Fruit fly (Drosophila melanogaster) whole organism, embryonic: ENCODE results near the gene Ctr1B.

Experiments
- Atf-2 ChIP-seq: fragments of 200-800 bp; sonication (Bioruptor generic); optimal IDR thresholded peaks from 2 replicates; lab custom pipeline; 2016; ENCODE audit warnings: missing biosample characterization, missing genetic modification characterization
- B-H2 ChIP-seq: fragments of 200-800 bp; sonication (Bioruptor generic); optimal IDR thresholded peaks from 2 replicates; lab custom pipeline; 2018; ENCODE audit warnings: missing biosample characterization, mild to moderate bottlenecking, missing genetic modification characterization
- CG10431 ChIP-seq: fragments of 200-800 bp; sonication (Bioruptor generic); optimal IDR thresholded peaks from 3 replicates; lab custom pipeline; 2018; ENCODE audit warnings: missing biosample characterization, mild to moderate bottlenecking, missing genetic modification characterization
- CG11398 ChIP-seq: fragments of 200-800 bp; sonication (Bioruptor generic); optimal IDR thresholded peaks from 2 replicates; lab custom pipeline; 2016; ENCODE audit warnings: missing biosample characterization, missing genetic modification characterization
- CG11695 ChIP-seq: fragments of 200-800 bp; sonication (Bioruptor generic); IDR thresholded peaks from 3 replicates; pipeline ENCODE4 v1.3.6; 2022; ENCODE audit warnings: missing biosample characterization, missing genetic modification characterization
- CG11696 ChIP-seq: fragments of 200-800 bp; sonication (Bioruptor generic); IDR thresholded peaks from 2 replicates; pipeline ENCODE4 v1.3.6; 2022; ENCODE audit warnings: missing biosample characterization, missing genetic modification characterization
- CG1233 ChIP-seq: fragments of 200-800 bp; sonication (Bioruptor generic); optimal IDR thresholded peaks from 4 replicates; lab custom pipeline; 2018; ENCODE audit warnings: missing biosample characterization, mild to moderate bottlenecking, missing genetic modification characterization
- CG14965 ChIP-seq: fragments of 200-800 bp; sonication (Bioruptor generic); optimal IDR thresholded peaks from 2 replicates; lab custom pipeline; 2016; ENCODE audit warnings: missing biosample characterization, missing genetic modification characterization, borderline replicate concordance
- CG16779 ChIP-seq: fragments of 200-800 bp; sonication (Bioruptor generic); IDR thresholded peaks from 2 replicates; pipeline ENCODE4 v1.3.6; 2022; ENCODE audit warnings: missing biosample characterization, missing genetic modification characterization
- CG18599 ChIP-seq: fragments of 200-800 bp; sonication (Bioruptor generic); optimal IDR thresholded peaks from 3 replicates; lab custom pipeline; 2017; ENCODE audit warnings: missing biosample characterization, missing genetic modification characterization, mild to moderate bottlenecking, moderate library complexity, missing genetic modification reagents
- CG2199 ChIP-seq: fragments of 200-800 bp; sonication (Bioruptor generic); IDR thresholded peaks from 3 replicates; pipeline ENCODE4 v1.3.6; 2022; ENCODE audit warnings: missing biosample characterization, missing genetic modification characterization
- D ChIP-seq, 2 experiments: fragments of 200-800 bp in 1 of 2; fragments of >200 bp in 1 of 2; sonication (Bioruptor generic) in 1 of 2; optimal IDR thresholded peaks; 2 replicates in 1 of 2; 3 replicates in 1 of 2; lab custom pipeline; 2017; ENCODE audit warnings: mild to moderate bottlenecking in 1 of 2, missing biosample characterization in 1 of 2, missing genetic modification characterization in 1 of 2, missing genetic modification reagents in 1 of 2
- E2f2 ChIP-seq: fragments of 200-800 bp; sonication (Bioruptor generic); IDR thresholded peaks from 2 replicates; pipeline ENCODE4 v1.3.6; 2022; ENCODE audit warnings: missing biosample characterization, missing genetic modification characterization
- Ets97D ChIP-seq: fragments of 200-800 bp; sonication (Bioruptor generic); optimal IDR thresholded peaks from 3 replicates; lab custom pipeline; 2016; ENCODE audit warnings: missing biosample characterization, missing genetic modification characterization
- Fer1 ChIP-seq: fragments of 200-800 bp; sonication (Bioruptor generic); optimal IDR thresholded peaks from 2 replicates; lab custom pipeline; 2017; ENCODE audit warnings: missing biosample characterization, mild to moderate bottlenecking, missing genetic modification characterization
- HLH3B ChIP-seq: fragments of 200-800 bp; sonication (Bioruptor generic); IDR thresholded peaks from 2 replicates; pipeline ENCODE4 v1.3.6; 2022; ENCODE audit warnings: missing biosample characterization, missing genetic modification characterization
- Hey ChIP-seq: fragments of 200-800 bp; sonication (Bioruptor generic); optimal IDR thresholded peaks from 3 replicates; lab custom pipeline; 2018; ENCODE audit warnings: missing biosample characterization, mild to moderate bottlenecking, missing genetic modification characterization
- Hmr ChIP-seq: fragments of 200-800 bp; sonication (Bioruptor generic); optimal IDR thresholded peaks from 3 replicates; lab custom pipeline; 2017; ENCODE audit warnings: mild to moderate bottlenecking, missing biosample characterization, missing genetic modification reagents, missing genetic modification characterization
- NC2β ChIP-seq: fragments of 200-800 bp; sonication (Bioruptor generic); optimal IDR thresholded peaks from 2 replicates; lab custom pipeline; 2016; ENCODE audit warnings: missing biosample characterization, missing genetic modification characterization
- Nf-YB ChIP-seq: fragments of 200-800 bp; sonication (Bioruptor generic); optimal IDR thresholded peaks from 3 replicates; lab custom pipeline; 2019; ENCODE audit warnings: missing biosample characterization, mild to moderate bottlenecking, missing genetic modification characterization, moderate library complexity
- Opbp ChIP-seq: fragments of 200-800 bp; sonication (Bioruptor generic); IDR thresholded peaks from 3 replicates; pipeline ENCODE4 v1.3.6; 2022; ENCODE audit warnings: missing biosample characterization, missing genetic modification characterization; ENCODE audit not compliant: partially characterized antibody
- Sox100B ChIP-seq: fragments of 200-800 bp; sonication (Bioruptor generic); optimal IDR thresholded peaks from 3 replicates; lab custom pipeline; 2018; ENCODE audit warnings: missing biosample characterization, mild to moderate bottlenecking, missing genetic modification characterization
- Sry-δ ChIP-seq: fragments of 200-800 bp; sonication (Bioruptor generic); optimal IDR thresholded peaks from 2 replicates; lab custom pipeline; 2016; ENCODE audit warnings: missing biosample characterization, missing genetic modification characterization
- Stat92E ChIP-seq, 3 experiments: fragments of >200 bp in 2 of 3; fragments of 200-800 bp in 1 of 3; sonication (Bioruptor generic) in 1 of 3; optimal IDR thresholded peaks; 2 replicates each; lab custom pipeline; 2017 to 2019; ENCODE audit warnings: missing biosample characterization in 3 of 3, missing genetic modification characterization in 3 of 3, mild to moderate bottlenecking in 1 of 3, moderate library complexity in 1 of 3
- Usf ChIP-seq: fragments of 200-800 bp; sonication (Bioruptor generic); optimal IDR thresholded peaks from 2 replicates; lab custom pipeline; 2017; ENCODE audit warnings: missing genotype, missing biosample characterization, missing genetic modification characterization
- YL-1 ChIP-seq: fragments of 200-800 bp; sonication (Bioruptor generic); optimal IDR thresholded peaks from 3 replicates; lab custom pipeline; 2017; ENCODE audit warnings: missing biosample characterization, mild to moderate bottlenecking, missing genetic modification characterization
- ac ChIP-seq: fragments of 200-800 bp; sonication (Bioruptor generic); optimal IDR thresholded peaks from 3 replicates; lab custom pipeline; 2017; ENCODE audit warnings: missing biosample characterization, mild to moderate bottlenecking, missing genetic modification characterization
- amos ChIP-seq: fragments of 200-800 bp; sonication (Bioruptor generic); IDR thresholded peaks from 2 replicates; pipeline ENCODE4 v1.3.6; 2022; ENCODE audit warnings: missing biosample characterization, missing genetic modification characterization; ENCODE audit not compliant: partially characterized antibody
- ato ChIP-seq: fragments of 200-800 bp; sonication (Bioruptor generic); IDR thresholded peaks from 2 replicates; pipeline ENCODE4 v1.3.6; 2022; ENCODE audit warnings: missing biosample characterization, missing genetic modification characterization; ENCODE audit not compliant: partially characterized antibody
- chinmo ChIP-seq: fragments of 200-800 bp; sonication (Bioruptor generic); IDR thresholded peaks from 4 replicates; pipeline ENCODE4 v1.3.6; 2022; ENCODE audit warnings: missing biosample characterization, missing genetic modification characterization; ENCODE audit not compliant: partially characterized antibody
- hth ChIP-seq: fragments of >200 bp; optimal IDR thresholded peaks from 2 replicates; lab custom pipeline; 2017; ENCODE audit warnings: inconsistent platforms
- maf-S ChIP-seq: fragments of 200-800 bp; sonication (Bioruptor generic); optimal IDR thresholded peaks from 2 replicates; lab custom pipeline; 2016; ENCODE audit warnings: missing biosample characterization, missing genetic modification characterization
- oc ChIP-seq: fragments of 200-800 bp; sonication (Bioruptor generic); optimal IDR thresholded peaks from 2 replicates; lab custom pipeline; 2018; ENCODE audit warnings: missing biosample characterization, mild to moderate bottlenecking, missing genetic modification characterization, moderate library complexity
- pan ChIP-seq, 4 experiments: fragments of >200 bp in 3 of 4; fragments of 200-800 bp in 1 of 4; sonication (Bioruptor generic) in 1 of 4; optimal IDR thresholded peaks in 3 of 4; IDR thresholded peaks in 1 of 4; 2 replicates each; pipeline versions ENCODE4 v1.3.6 to Lab custom; 2017 to 2022; ENCODE audit warnings: missing biosample characterization in 2 of 4, missing genetic modification characterization in 2 of 4, mixed read lengths in 1 of 4
- pros ChIP-seq: fragments of 200-800 bp; sonication (Bioruptor generic); optimal IDR thresholded peaks from 3 replicates; lab custom pipeline; 2019; ENCODE audit warnings: missing biosample characterization, mild to moderate bottlenecking, missing genetic modification characterization, moderate library complexity
- sens ChIP-seq: fragments of 200-800 bp; sonication (Bioruptor generic); peaks from one replicate; lab custom pipeline; 2016; ENCODE audit warnings: missing biosample characterization, missing genetic modification characterization
- slou ChIP-seq: fragments of 200-800 bp; sonication (Bioruptor generic); optimal IDR thresholded peaks from 3 replicates; lab custom pipeline; 2016; ENCODE audit warnings: missing biosample characterization, missing genetic modification characterization
- slp2 ChIP-seq: fragments of 200-800 bp; sonication (Bioruptor generic); optimal IDR thresholded peaks from 2 replicates; lab custom pipeline; 2016; ENCODE audit warnings: missing biosample characterization, missing genetic modification characterization
- so ChIP-seq: fragments of 200-800 bp; sonication (Bioruptor generic); IDR thresholded peaks from 3 replicates; pipeline ENCODE4 v1.3.6; 2022; ENCODE audit warnings: missing biosample characterization, missing genetic modification characterization
- stc ChIP-seq: fragments of 200-800 bp; sonication (Bioruptor generic); IDR thresholded peaks from 2 replicates; pipeline ENCODE4 v1.3.6; 2022; ENCODE audit warnings: missing biosample characterization, missing genetic modification characterization
- sug ChIP-seq: fragments of 200-800 bp; optimal IDR thresholded peaks from 2 replicates; lab custom pipeline; 2019; ENCODE audit warnings: missing biosample characterization, mild to moderate bottlenecking, missing genetic modification characterization, moderate library complexity
- tap ChIP-seq: fragments of 200-800 bp; optimal IDR thresholded peaks from 3 replicates; lab custom pipeline; 2019; ENCODE audit warnings: missing biosample characterization, mild to moderate bottlenecking, missing genetic modification characterization, moderate library complexity
- tll ChIP-seq, 2 experiments: fragments of 200-800 bp in 1 of 2; fragments of >200 bp in 1 of 2; sonication (Bioruptor generic) in 1 of 2; optimal IDR thresholded peaks; 2 replicates each; lab custom pipeline; 2017 to 2019; ENCODE audit warnings: missing biosample characterization in 2 of 2, missing genetic modification characterization in 2 of 2, mild to moderate bottlenecking in 1 of 2, moderate library complexity in 1 of 2
- twi ChIP-seq: fragments of 200-800 bp; optimal IDR thresholded peaks from 2 replicates; lab custom pipeline; 2019; ENCODE audit warnings: missing biosample characterization, mild to moderate bottlenecking, missing genetic modification characterization, moderate library complexity
- unc-4 ChIP-seq: fragments of 200-800 bp; sonication (Bioruptor generic); IDR thresholded peaks from 2 replicates; pipeline ENCODE4 v1.3.6; 2022; ENCODE audit warnings: missing biosample characterization, missing genetic modification characterization; ENCODE audit not compliant: partially characterized antibody
- wek ChIP-seq: fragments of 200-800 bp; sonication (Bioruptor generic); optimal IDR thresholded peaks from 3 replicates; lab custom pipeline; 2018; ENCODE audit warnings: missing biosample characterization, mild to moderate bottlenecking, missing genetic modification characterization, moderate library complexity
- zen2 ChIP-seq: fragments of 200-800 bp; sonication (Bioruptor generic); IDR thresholded peaks from 3 replicates; pipeline ENCODE4 v1.3.6; 2022; ENCODE audit warnings: missing biosample characterization, missing genetic modification characterization; ENCODE audit not compliant: partially characterized antibody

Gene Ctr1B

dm6 chr3R:8356626-8357290, 39.3 kb downstream of the Ctr1B start, which contains the start of gene stck (continued):
- TF ChIP-seq pros (GFP tag; lab: Kevin White, UChicago) (no peak), tll (GFP tag; optimal IDR thresholded peaks at IDR 0.05; lab: Kevin White, UChicago) (no peak), Atf-2 (no peak), Sry-δ (GFP tag; lab: Kevin White, UChicago) (peak; percentile 79), Ets97D (GFP tag; lab: Kevin White, UChicago) (peak; percentile 70), Hey (no peak), CG11398 (no peak), CG1233 (no peak), wek (peak; percentile 11), CG16779 (GFP tag; lab: Robert Waterston, UW) (no peak), sug (tag; lab: Kevin White, UChicago) (peak; percentile 76), HLH3B (GFP tag; lab: Robert Waterston, UW) (no peak), CG11695 (GFP tag; lab: Robert Waterston, UW) (no peak), zen2 (GFP tag; lab: Robert Waterston, UW) (no peak), slou (GFP tag; lab: Kevin White, UChicago) (no peak), hth (lab: Kevin White, UChicago) (no peak), CG14965 (no peak), D (optimal IDR thresholded peaks at IDR 0.05; lab: Kevin White, UChicago) (no peak), D (GFP tag; optimal IDR thresholded peaks at IDR 0.05; lab: Kevin White, UChicago) (no peak), Opbp (GFP tag; lab: Robert Waterston, UW) (peak; percentile 61), unc-4 (GFP tag; lab: Robert Waterston, UW) (peak; percentile 63; the same call in 1 of the 2 replicates), twi (tag; lab: Kevin White, UChicago) (no peak), amos (peak; percentile 71; the same call in 1 of the 2 replicates), Usf (no peak), CG11696 (GFP tag; lab: Robert Waterston, UW) (no peak), E2f2 (GFP tag; lab: Robert Waterston, UW) (peak; percentile 95), so (GFP tag; lab: Robert Waterston, UW) (no peak), slp2 (GFP tag; lab: Kevin White, UChicago) (no peak), Stat92E (GFP tag; optimal IDR thresholded peaks at IDR 0.05; lab: Kevin White, UChicago) (peak in 1 of 3 experiments; percentile 16), chinmo (GFP tag; lab: Robert Waterston, UW) (0 out of 4 replicates have a peak, but pooled peaks have one; percentile 12), Sox100B (GFP tag; lab: Kevin White, UChicago) (no peak), YL-1 (GFP tag; lab: Kevin White, UChicago) (peak; percentile 68), ato (GFP tag; lab: Robert Waterston, UW) (peak; percentile 69), ac (GFP tag; lab: Kevin White, UChicago) (no peak), Nf-YB (GFP tag; lab: Kevin White, UChicago) (no peak), maf-S (GFP tag; lab: Kevin White, UChicago) (no peak)

- no peak for TF ChIP-seq stc (GFP tag; lab: Robert Waterston, UW)
- peak; percentile 8 for TF ChIP-seq tap (tag; lab: Kevin White, UChicago)
- TF ChIP-seq CG18599 (GFP tag; lab: Kevin White, UChicago) = peak; percentile 5
- no peak for TF ChIP-seq NC2β (GFP tag; lab: Kevin White, UChicago)
- peak; percentile 59 for TF ChIP-seq sens (GFP tag; lab: Kevin White, UChicago)
- TF ChIP-seq Fer1 = peak; percentile 12
- peak; percentile 27 for TF ChIP-seq B-H2 (GFP tag; lab: Kevin White, UChicago)
- TF ChIP-seq Nf-YB (GFP tag; lab: Kevin White, UChicago) = peak; percentile 45
- TF ChIP-seq CG10431 = no peak
- no peak for TF ChIP-seq Hmr (GFP tag; lab: Kevin White, UChicago)
- 0 out of 3 replicates have a peak, but pooled peaks have one; percentile 9 for TF ChIP-seq CG2199
- no peak for TF ChIP-seq pan (optimal IDR thresholded peaks at IDR 0.05; lab: Kevin White, UChicago)
- TF ChIP-seq pan (GFP tag; optimal IDR thresholded peaks at IDR 0.05 in 1 of 2, IDR thresholded peaks at IDR 0.05 in 1 of 2) = peak in 1 of 2 experiments; percentile 35
- peak; percentile 28 for TF ChIP-seq oc (tag; lab: Kevin White, UChicago)
Measured at dm6 chr3R:8357372-8357992, 40.1 kb downstream of the Ctr1B start.
